Fruit fly (Drosophila melanogaster) whole organism, wandering third instar larva: ENCODE measurements around the gene CG14543.

Experiments
- Dfd ChIP-seq: fragments of >200 bp; optimal IDR thresholded peaks from 2 replicates; lab custom pipeline; 2017; ENCODE audit warnings: missing biosample characterization, missing genetic modification characterization
- Hnf4 ChIP-seq: fragments of 200-800 bp; sonication (Bioruptor generic); optimal IDR thresholded peaks from 2 replicates; lab custom pipeline; 2016; ENCODE audit warnings: missing biosample characterization, mild to moderate bottlenecking, missing genetic modification characterization
- Hr78 ChIP-seq: fragments of >200 bp; optimal IDR thresholded peaks from 2 replicates; lab custom pipeline; 2017; ENCODE audit warnings: missing biosample characterization, missing genetic modification characterization
- Myc ChIP-seq: fragments of >200 bp; optimal IDR thresholded peaks from 2 replicates; lab custom pipeline; 2017
- OdsH ChIP-seq: fragments of 200-800 bp; sonication (Bioruptor generic); optimal IDR thresholded peaks from 2 replicates; lab custom pipeline; 2016; ENCODE audit warnings: missing biosample characterization, mild to moderate bottlenecking, missing genetic modification characterization
- Vsx2 ChIP-seq: fragments of 200-300, 225-300 bp; sonication (Bioruptor generic); optimal IDR thresholded peaks from 2 replicates; lab custom pipeline; 2018; ENCODE audit warnings: missing biosample characterization, missing genetic modification characterization; ENCODE audit not compliant: partially characterized antibody
- brk ChIP-seq: fragments of 200-800 bp; sonication (Bioruptor generic); optimal IDR thresholded peaks from 2 replicates; lab custom pipeline; 2016; ENCODE audit warnings: missing biosample characterization, mild to moderate bottlenecking, missing genetic modification characterization
- dsf ChIP-seq: sonication (Bioruptor generic); optimal IDR thresholded peaks from 2 replicates; lab custom pipeline; 2016; ENCODE audit warnings: missing biosample characterization, missing genetic modification characterization, borderline replicate concordance
- ey ChIP-seq: fragments of 200-800 bp; sonication (Bioruptor generic); optimal IDR thresholded peaks from 2 replicates; lab custom pipeline; 2016; ENCODE audit warnings: missing biosample characterization, missing genetic modification characterization
- foxo ChIP-seq, 2 experiments: fragments of 200-800 bp; sonication (Bioruptor generic); optimal IDR thresholded peaks; 2 replicates in 1 of 2; 3 replicates in 1 of 2; lab custom pipeline; 2016 to 2017; ENCODE audit warnings: missing biosample characterization in 2 of 2, missing genetic modification characterization in 2 of 2
- h ChIP-seq: fragments of 200-800 bp; sonication (Bioruptor generic); optimal IDR thresholded peaks from 3 replicates; lab custom pipeline; 2016; ENCODE audit warnings: missing biosample characterization, mild to moderate bottlenecking, missing genetic modification characterization
- lola ChIP-seq: fragments of >200 bp; optimal IDR thresholded peaks from 2 replicates; lab custom pipeline; 2017; ENCODE audit warnings: missing biosample characterization, missing genetic modification characterization
- psq ChIP-seq: fragments of 200-800 bp; sonication (Bioruptor generic); optimal IDR thresholded peaks from 3 replicates; lab custom pipeline; 2017; ENCODE audit warnings: missing biosample characterization, mild to moderate bottlenecking, missing genetic modification characterization, moderate library complexity

DNA sequence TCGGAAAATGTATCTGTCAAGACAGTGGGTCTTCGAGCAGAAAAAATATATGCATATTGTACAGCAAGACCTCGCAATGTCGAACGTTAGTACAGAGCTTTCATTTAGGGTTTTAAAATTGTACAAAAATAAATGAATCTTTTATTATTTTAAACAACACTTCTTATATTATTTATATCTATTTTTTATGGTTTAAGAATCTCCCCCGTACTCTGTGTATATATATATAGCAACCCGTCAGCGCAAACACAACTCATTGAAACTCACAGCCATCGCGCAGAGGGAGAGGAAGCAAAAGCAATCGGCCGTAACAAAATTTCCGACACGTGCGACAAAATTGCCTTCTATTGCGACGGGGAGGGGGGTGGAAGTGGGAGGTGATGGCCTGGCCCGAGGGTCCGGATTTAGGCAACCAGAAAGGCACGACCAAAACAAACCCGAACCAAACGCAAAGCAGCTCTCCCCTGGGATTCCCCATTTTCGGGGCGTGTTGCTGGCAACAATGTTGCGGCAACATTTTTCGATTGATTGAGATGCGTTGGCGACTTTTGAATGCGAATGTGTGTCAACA lies 49.6 kb downstream of the CG14543 start:
- TF ChIP-seq OdsH (GFP tag; lab: Kevin White, UChicago) (no peak), ey (GFP tag; lab: Kevin White, UChicago) (no peak), Hr78 (no peak), Dfd (GFP tag; lab: Kevin White, UChicago) (no peak), Myc (lab: Kevin White, UChicago) (no peak), psq (no peak), Hnf4 (GFP tag; lab: Kevin White, UChicago) (no peak), lola (GFP tag; lab: Kevin White, UChicago) (no peak), foxo (GFP tag; optimal IDR thresholded peaks at IDR 0.05; lab: Kevin White, UChicago) (peak in 1 of 2 experiments; percentile 40), h (no peak), Vsx2 (no peak), brk (no peak), dsf (GFP tag; lab: Kevin White, UChicago) (no peak)
